Worm (Caenorhabditis elegans): ENCODE results near the gene H10D18.5.

- TF ChIP-seq pha-4 (tag; optimal IDR thresholded peaks at IDR 0.05), result no peak
- TF ChIP-seq nhr-28 (tag; optimal IDR thresholded peaks at IDR 0.05), result no peak
Measured at ce11 chrV:3862851-3863250, 31.3 kb upstream of the H10D18.5 start, which contains the start of gene nhr-187.
